Worm (Caenorhabditis elegans) whole organism, L2 larva: ENCODE data around the gene Y38C1BA.1.

Experiments used
- Y55F3AM.14 ChIP-seq: fragments of 200-800 bp; sonication (Bioruptor generic); optimal IDR thresholded peaks from 2 replicates; lab custom pipeline; 2018; ENCODE audit warnings: mild to moderate bottlenecking, missing genetic modification characterization, missing compliant biosample characterization
- ZK546.5 ChIP-seq: sonication (generic microtip); optimal IDR thresholded peaks from 2 replicates; lab custom pipeline; 2017; ENCODE audit warnings: missing biosample characterization, missing genetic modification characterization
- lin-39 ChIP-seq: fragments of 150-350 bp; optimal IDR thresholded peaks from 2 replicates; lab custom pipeline; 2014; ENCODE audit warnings: missing biosample characterization, missing genetic modification reagents, missing genetic modification characterization
- nhr-10 ChIP-seq: sonication (generic microtip); optimal IDR thresholded peaks from 2 replicates; lab custom pipeline; 2017; ENCODE audit warnings: missing biosample characterization, missing genetic modification characterization
- unc-62 ChIP-seq: fragments of 150-350 bp; optimal IDR thresholded peaks from 2 replicates; lab custom pipeline; 2014; ENCODE audit warnings: missing biosample characterization, missing genetic modification reagents, missing genetic modification characterization

ce11 chrIV:1781559-1781958 lies 22.2 kb downstream of the Y38C1BA.1 start, which contains the start of gene frpr-19:
- TF ChIP-seq unc-62 (no peak), Y55F3AM.14 (GFP tag; lab: Kevin White, UChicago) (no peak), ZK546.5 (tag; lab: Kevin White, UChicago) (no peak), lin-39 (no peak), nhr-10 (no peak)
